Fruit fly (Drosophila melanogaster): ENCODE measurements around the gene Jasper.
A peak's percentile ranks its signal among the peaks of the same experiment; 100 is the strongest.

DNA sequence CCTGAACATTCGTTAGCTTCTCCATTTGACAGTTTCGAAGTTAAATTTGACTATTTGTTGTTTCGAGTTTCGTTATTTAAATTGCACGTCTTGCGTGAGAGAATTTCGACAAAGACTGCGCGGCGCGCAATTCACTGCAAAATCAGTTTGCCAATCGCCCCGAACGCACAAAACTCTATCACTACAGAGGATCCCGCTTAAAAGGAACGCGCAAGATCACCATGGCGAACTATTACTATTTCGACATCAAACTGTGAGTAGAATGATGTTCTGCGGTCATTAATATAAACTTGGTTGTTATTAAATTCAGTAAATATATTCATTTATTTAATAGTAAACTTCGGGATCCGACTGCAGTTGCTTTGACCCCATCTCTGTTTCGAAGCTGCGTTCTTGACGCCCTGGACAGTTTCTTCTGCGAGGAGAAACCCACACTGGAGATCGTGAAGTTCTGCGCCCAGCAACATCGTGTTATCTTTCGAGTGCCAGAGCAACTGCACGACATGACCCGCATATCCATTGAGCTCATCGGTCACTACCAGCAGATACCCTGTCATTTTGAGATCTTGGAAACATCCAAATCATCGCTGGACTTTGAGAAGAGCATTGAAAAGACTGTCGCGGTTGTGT, 3.7 kb downstream of the Jasper start, which contains the start of the genes Rpp14b and spn-A:
- no peak for TF ChIP-seq Fer1 (GFP tag; optimal IDR thresholded peaks at IDR 0.05)
- TF ChIP-seq Ssrp (tag; optimal IDR thresholded peaks at IDR 0.05), result peak; percentile 11
- TF ChIP-seq CG9215 (GFP tag; IDR thresholded peaks at IDR 0.05), result no peak
